Worm (Caenorhabditis elegans) whole organism, young adult: ENCODE measurements around the gene noca-1.

Source experiments
- Y53F4B.3 ChIP-seq: fragments of 200-800 bp; sonication (Bioruptor generic); IDR thresholded peaks from 2 replicates; pipeline ENCODE4 v1.3.6; 2022; ENCODE audit warnings: missing genetic modification reagents, missing genetic modification characterization, missing compliant biosample characterization
- Y95B8A.8 ChIP-seq: fragments of 200-800 bp; sonication (Bioruptor generic); IDR thresholded peaks from 2 replicates; pipeline ENCODE4 v1.3.6; 2022; ENCODE audit warnings: missing genetic modification reagents, missing genetic modification characterization, missing compliant biosample characterization
- athp-1 ChIP-seq: sonication (generic microtip); optimal IDR thresholded peaks from 2 replicates; lab custom pipeline; 2017; ENCODE audit warnings: mild to moderate bottlenecking, missing genetic modification characterization, missing compliant biosample characterization
- madf-10 ChIP-seq: sonication (generic microtip); optimal IDR thresholded peaks from 2 replicates; lab custom pipeline; 2016; ENCODE audit warnings: mild to moderate bottlenecking, missing genetic modification characterization, missing compliant biosample characterization
- madf-3 ChIP-seq: fragments of 200-800 bp; sonication (Bioruptor generic); IDR thresholded peaks from 2 replicates; pipeline ENCODE4 v1.3.6; 2022; ENCODE audit warnings: missing genetic modification reagents, missing genetic modification characterization, missing compliant biosample characterization
- mxl-1 ChIP-seq: sonication (generic microtip); optimal IDR thresholded peaks from 2 replicates; lab custom pipeline; 2016; ENCODE audit warnings: missing genetic modification characterization, missing compliant biosample characterization
- nfya-1 ChIP-seq: sonication (generic microtip); optimal IDR thresholded peaks from 2 replicates; lab custom pipeline; 2017; ENCODE audit warnings: antibody characterized with exemption, missing compliant biosample characterization, missing genetic modification characterization, borderline replicate concordance; ENCODE audit not compliant: insufficient read depth
- rec-8 ChIP-seq, 2 experiments: sonication (generic microtip); optimal IDR thresholded peaks; 2 replicates each; lab custom pipeline; 2016; ENCODE audit warnings: mild to moderate bottlenecking in 2 of 2, missing genetic modification characterization in 2 of 2, missing genetic modification reagents in 2 of 2, missing genotype in 2 of 2, missing biosample characterization in 1 of 2, missing compliant biosample characterization in 1 of 2, moderate library complexity in 1 of 2
- snpc-1.3 ChIP-seq: sonication (generic microtip); optimal IDR thresholded peaks from 2 replicates; lab custom pipeline; 2017; ENCODE audit warnings: missing genetic modification characterization, mild to moderate bottlenecking, missing compliant biosample characterization, antibody characterized with exemption, moderate library complexity, missing genotype, missing genetic modification reagents; ENCODE audit not compliant: insufficient read depth
- sptf-2 ChIP-seq: fragments of 200-800 bp; sonication (Bioruptor generic); optimal IDR thresholded peaks from 2 replicates; lab custom pipeline; 2018; ENCODE audit warnings: mild to moderate bottlenecking, missing genetic modification characterization, missing compliant biosample characterization
- tbx-9 ChIP-seq: sonication (generic microtip); optimal IDR thresholded peaks from 2 replicates; lab custom pipeline; 2016; ENCODE audit warnings: borderline replicate concordance, missing genetic modification characterization, inconsistent platforms, missing compliant biosample characterization

- no peak for TF ChIP-seq athp-1 (tag; lab: Kevin White, UChicago)
- TF ChIP-seq Y95B8A.8 (GFP tag; lab: Robert Waterston, UW): no peak
- TF ChIP-seq madf-10 (tag; lab: Kevin White, UChicago): no peak
- TF ChIP-seq sptf-2 (GFP tag; lab: Kevin White, UChicago): no peak
- TF ChIP-seq snpc-1.3: no peak
- no peak for TF ChIP-seq madf-3
- no peak for TF ChIP-seq Y53F4B.3 (GFP tag; lab: Robert Waterston, UW)
- TF ChIP-seq mxl-1 (tag; lab: Kevin White, UChicago): no peak
- TF ChIP-seq tbx-9 (tag; lab: Kevin White, UChicago): no peak
- no peak for TF ChIP-seq nfya-1 (tag; lab: Kevin White, UChicago)
- no peak for TF ChIP-seq rec-8 (tag; optimal IDR thresholded peaks at IDR 0.05; lab: Kevin White, UChicago)
Observed at ce11 chrV:13166582-13166981, 13.9 kb downstream of the noca-1 start.
